Worm (Caenorhabditis elegans): ENCODE results near the gene M7.12.
A peak's percentile ranks its signal among the peaks of the same experiment; 100 is the strongest.

The M7.12 gene

ce11 chrIV:11083609-11084008, 14.2 kb downstream of the M7.12 start, which contains the start of gene klc-1:
Gene klc-1, plus strand, starts transcription at chrIV:11083735.
- TF ChIP-seq unc-62 (GFP tag; optimal IDR thresholded peaks at IDR 0.05), result no peak
- peak; percentile 62 for TF ChIP-seq lsy-2 (tag; optimal IDR thresholded peaks at IDR 0.05)

DNA sequence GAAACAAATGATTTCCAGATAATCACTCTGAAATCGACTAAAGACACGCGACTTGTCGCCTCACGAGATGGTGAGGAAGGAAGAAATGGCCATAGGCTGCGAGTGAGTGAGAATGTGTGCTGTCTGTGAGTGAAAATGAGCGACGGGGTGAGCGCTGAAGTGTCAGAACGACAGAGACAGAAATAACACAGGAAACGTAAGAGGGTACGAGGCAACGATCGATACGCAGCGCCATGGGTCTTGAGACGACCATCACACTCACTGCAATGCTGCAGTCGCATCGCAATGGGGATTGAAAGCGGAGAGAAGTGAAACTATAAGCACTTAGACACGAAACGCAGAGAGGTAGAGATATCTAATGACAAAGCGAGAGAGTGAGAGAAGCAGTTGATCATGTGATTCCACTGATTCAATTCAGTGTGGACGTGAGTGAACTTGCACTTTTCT, 15.0 kb downstream of the M7.12 start:
- peak; percentile 32 for TF ChIP-seq M03D4.4 (tag; optimal IDR thresholded peaks at IDR 0.05)
- TF ChIP-seq unc-62 (GFP tag; optimal IDR thresholded peaks at IDR 0.05), result peak; percentile 90
- TF ChIP-seq nhr-237 (tag; optimal IDR thresholded peaks at IDR 0.05), result peak; percentile 88
- TF ChIP-seq lsy-2 (tag; optimal IDR thresholded peaks at IDR 0.05), result peak; percentile 81
- TF ChIP-seq mls-2 (tag; optimal IDR thresholded peaks at IDR 0.05), result peak; percentile 60
- TF ChIP-seq ceh-83 (GFP tag; optimal IDR thresholded peaks at IDR 0.05), result no peak
- TF ChIP-seq blmp-1 (tag; optimal IDR thresholded peaks at IDR 0.05), result peak; percentile 54
- TF ChIP-seq elt-1 (tag; optimal IDR thresholded peaks at IDR 0.05; ENCODE audit: borderline replicate concordance, insufficient read depth), result no peak
- TF ChIP-seq nhr-28 (tag; optimal IDR thresholded peaks at IDR 0.05), result no peak
- TF ChIP-seq sem-2 (GFP tag; optimal IDR thresholded peaks at IDR 0.05), result no peak
- TF ChIP-seq zip-8 (tag; optimal IDR thresholded peaks at IDR 0.05), result no peak
- TF ChIP-seq drap-1 (GFP tag; optimal IDR thresholded peaks at IDR 0.05), result peak; percentile 72
- TF ChIP-seq pha-4 (tag; optimal IDR thresholded peaks at IDR 0.05), result peak; percentile 83
- TF ChIP-seq unc-39 (tag; optimal IDR thresholded peaks at IDR 0.05), result no peak
- peak; percentile 46 for TF ChIP-seq hlh-1 (tag; optimal IDR thresholded peaks at IDR 0.05)
- no peak for TF ChIP-seq flh-1 (GFP tag; optimal IDR thresholded peaks at IDR 0.05)
- no peak for TF ChIP-seq nhr-2 (tag; optimal IDR thresholded peaks at IDR 0.05)
- TF ChIP-seq cnd-1 (tag; optimal IDR thresholded peaks at IDR 0.05), result peak; percentile 5
- peak; percentile 67 for TF ChIP-seq unc-120 (tag; optimal IDR thresholded peaks at IDR 0.05; ENCODE audit: poor library complexity, severe bottlenecking)
- TF ChIP-seq tbx-8 (GFP tag; optimal IDR thresholded peaks at IDR 0.05), result no peak
- no peak for TF ChIP-seq ceh-39 (tag; optimal IDR thresholded peaks at IDR 0.05)
- peak; percentile 13 for TF ChIP-seq elt-3 (tag; optimal IDR thresholded peaks at IDR 0.05)
- peak; percentile 37 for TF ChIP-seq lin-13 (tag; optimal IDR thresholded peaks at IDR 0.05)
- TF ChIP-seq ces-1 (GFP tag; optimal IDR thresholded peaks at IDR 0.05), result peak; percentile 95
- TF ChIP-seq nhr-76 (tag; optimal IDR thresholded peaks at IDR 0.05), result no peak
- TF ChIP-seq lin-32 (GFP tag; optimal IDR thresholded peaks at IDR 0.05), result no peak
- TF ChIP-seq sptf-1 (tag; optimal IDR thresholded peaks at IDR 0.05), result peak; percentile 56
- peak; percentile 69 for TF ChIP-seq ztf-11 (tag; optimal IDR thresholded peaks at IDR 0.05)
- no peak for TF ChIP-seq ceh-43 (GFP tag; optimal IDR thresholded peaks at IDR 0.05)
- TF ChIP-seq mep-1 (tag; optimal IDR thresholded peaks at IDR 0.05), result peak; percentile 82
- no peak for TF ChIP-seq snpc-4 (tag; optimal IDR thresholded peaks at IDR 0.05)
- peak; percentile 85 for TF ChIP-seq ham-2 (GFP tag; optimal IDR thresholded peaks at IDR 0.05)
- TF ChIP-seq bed-3 (GFP tag; optimal IDR thresholded peaks at IDR 0.05), result no peak
- no peak for TF ChIP-seq nhr-12 (tag; optimal IDR thresholded peaks at IDR 0.05)
- TF ChIP-seq mab-5 (tag; optimal IDR thresholded peaks at IDR 0.05), result no peak

DNA sequence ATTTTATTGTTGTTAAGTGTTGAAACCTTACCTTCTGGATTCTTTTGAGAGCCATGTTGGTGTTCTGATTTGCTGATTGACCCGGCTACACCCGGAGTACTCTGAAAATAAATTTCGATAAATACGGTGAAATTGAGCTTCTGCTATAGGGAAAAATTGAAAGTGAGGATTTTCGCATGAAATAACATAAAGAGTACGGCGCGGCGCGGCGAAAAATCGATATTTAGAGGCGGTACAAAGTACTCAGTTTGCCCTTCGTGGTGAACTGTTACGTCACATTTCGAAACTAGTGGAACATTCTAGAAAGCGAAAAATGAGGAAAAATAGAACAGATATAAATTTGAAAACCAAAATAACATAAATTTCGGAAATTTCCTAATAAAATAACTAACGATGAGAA, 15.6 kb downstream of the M7.12 start, which contains the start of gene let-70:
TSS of gene let-70 (minus strand) at position 101 of the 400 bp plus-strand sequence.
- TF ChIP-seq ztf-11 (tag; optimal IDR thresholded peaks at IDR 0.05), result no peak
- peak; percentile 14 for TF ChIP-seq zip-8 (tag; optimal IDR thresholded peaks at IDR 0.05)
- TF ChIP-seq nhr-28 (tag; optimal IDR thresholded peaks at IDR 0.05), result no peak
- no peak for TF ChIP-seq tbx-8 (GFP tag; optimal IDR thresholded peaks at IDR 0.05)
- no peak for TF ChIP-seq elt-1 (tag; optimal IDR thresholded peaks at IDR 0.05; ENCODE audit: borderline replicate concordance, insufficient read depth)

- TF ChIP-seq ces-1 (GFP tag; optimal IDR thresholded peaks at IDR 0.05), result peak; percentile 14
- no peak for TF ChIP-seq unc-120 (tag; optimal IDR thresholded peaks at IDR 0.05; ENCODE audit: poor library complexity, severe bottlenecking)
- TF ChIP-seq M03D4.4 (tag; optimal IDR thresholded peaks at IDR 0.05), result no peak
- TF ChIP-seq ceh-83 (GFP tag; optimal IDR thresholded peaks at IDR 0.05), result no peak
Observed at ce11 chrIV:11080823-11081285, 16.9 kb downstream of the M7.12 start, which contains the start of gene atg-7. Gene atg-7, minus strand, starts transcription at chrIV:11081055.

Data from whole organism, mixed stage, embryonic.